Fruit fly (Drosophila melanogaster) whole organism, embryonic: ENCODE measurements around the gene CG33489.

Source experiments
- B-H2 ChIP-seq: fragments of 200-800 bp; sonication (Bioruptor generic); optimal IDR thresholded peaks from 2 replicates; lab custom pipeline; 2018; ENCODE audit warnings: missing biosample characterization, mild to moderate bottlenecking, missing genetic modification characterization
- CG10321 ChIP-seq: fragments of 200-800 bp; sonication (Bioruptor generic); IDR thresholded peaks from 2 replicates; pipeline ENCODE4 v1.3.6; 2022; ENCODE audit warnings: missing biosample characterization, missing genetic modification characterization
- CG10979 ChIP-seq: fragments of 200-800 bp; sonication (Bioruptor generic); optimal IDR thresholded peaks from 2 replicates; lab custom pipeline; 2018; ENCODE audit warnings: missing biosample characterization, mild to moderate bottlenecking, missing genetic modification characterization, moderate library complexity
- CG11093 ChIP-seq: fragments of 200-800 bp; sonication (Bioruptor generic); IDR thresholded peaks from 3 replicates; pipeline ENCODE4 v1.3.6; 2022; ENCODE audit warnings: missing biosample characterization, missing genetic modification characterization
- CG12219 ChIP-seq: fragments of 200-800 bp; sonication (Bioruptor generic); optimal IDR thresholded peaks from 3 replicates; lab custom pipeline; 2018; ENCODE audit warnings: missing biosample characterization, mild to moderate bottlenecking, missing genetic modification characterization
- CG13123 ChIP-seq: fragments of 200-800 bp; sonication (Bioruptor generic); optimal IDR thresholded peaks from 2 replicates; lab custom pipeline; 2016; ENCODE audit warnings: missing biosample characterization, missing genetic modification characterization
- CG14441 ChIP-seq: fragments of 200-800 bp; sonication (Bioruptor generic); IDR thresholded peaks from 2 replicates; pipeline ENCODE4 v1.3.6; 2022; ENCODE audit warnings: missing biosample characterization, missing genetic modification characterization
- CG1832 ChIP-seq: fragments of 200-800 bp; sonication (Bioruptor generic); optimal IDR thresholded peaks from 2 replicates; lab custom pipeline; 2017; ENCODE audit warnings: missing biosample characterization, mild to moderate bottlenecking, missing genetic modification characterization, inconsistent platforms
- CG2199 ChIP-seq: fragments of 200-800 bp; sonication (Bioruptor generic); IDR thresholded peaks from 3 replicates; pipeline ENCODE4 v1.3.6; 2022; ENCODE audit warnings: missing biosample characterization, missing genetic modification characterization
- CG4707 ChIP-seq: fragments of 200-800 bp; sonication (Bioruptor generic); optimal IDR thresholded peaks from 2 replicates; lab custom pipeline; 2018; ENCODE audit warnings: missing biosample characterization, mild to moderate bottlenecking, missing genetic modification characterization, moderate library complexity
- CG6175 ChIP-seq: fragments of 200-800 bp; sonication (Bioruptor generic); IDR thresholded peaks from 3 replicates; pipeline ENCODE4 v1.3.6; 2022; ENCODE audit warnings: missing biosample characterization, missing genetic modification characterization
- CG8281 ChIP-seq: fragments of 200-800 bp; sonication (Bioruptor generic); optimal IDR thresholded peaks from 2 replicates; lab custom pipeline; 2018; ENCODE audit warnings: missing biosample characterization, mild to moderate bottlenecking, missing genetic modification characterization, moderate library complexity
- CG8388 ChIP-seq: fragments of 200-800 bp; sonication (Bioruptor generic); optimal IDR thresholded peaks from 2 replicates; lab custom pipeline; 2019; ENCODE audit warnings: missing biosample characterization, mild to moderate bottlenecking, missing genetic modification characterization, moderate library complexity
- CG8478 ChIP-seq: fragments of >200 bp; optimal IDR thresholded peaks from 2 replicates; lab custom pipeline; 2018
- CG8924 ChIP-seq: fragments of 200-800 bp; optimal IDR thresholded peaks from 3 replicates; lab custom pipeline; 2019; ENCODE audit warnings: missing biosample characterization, mild to moderate bottlenecking, missing genetic modification characterization, moderate library complexity
- D19A ChIP-seq: fragments of 200-800 bp; optimal IDR thresholded peaks from 3 replicates; lab custom pipeline; 2019; ENCODE audit warnings: missing biosample characterization, mild to moderate bottlenecking, missing genetic modification characterization, moderate library complexity
- Dad ChIP-seq: fragments of 200-800 bp; sonication (Bioruptor generic); optimal IDR thresholded peaks from 3 replicates; lab custom pipeline; 2016; ENCODE audit warnings: missing biosample characterization, missing genetic modification characterization
- Doc3 ChIP-seq: fragments of 200-800 bp; sonication (Bioruptor generic); IDR thresholded peaks from 3 replicates; pipeline ENCODE4 v1.3.6; 2022; ENCODE audit warnings: missing biosample characterization, missing genetic modification characterization; ENCODE audit not compliant: partially characterized antibody
- Ets97D ChIP-seq: fragments of 200-800 bp; sonication (Bioruptor generic); optimal IDR thresholded peaks from 3 replicates; lab custom pipeline; 2016; ENCODE audit warnings: missing biosample characterization, missing genetic modification characterization
- Fer2 ChIP-seq: fragments of 200-800 bp; sonication (Bioruptor generic); optimal IDR thresholded peaks from 2 replicates; lab custom pipeline; 2018; ENCODE audit warnings: missing biosample characterization, mild to moderate bottlenecking, missing genetic modification characterization, moderate library complexity
- Hand ChIP-seq: fragments of 200-800 bp; sonication (Bioruptor generic); optimal IDR thresholded peaks from 2 replicates; lab custom pipeline; 2017; ENCODE audit warnings: mild to moderate bottlenecking, missing biosample characterization, missing genetic modification reagents, missing genetic modification characterization
- Mrtf ChIP-seq: fragments of 200-800 bp; sonication (Bioruptor generic); IDR thresholded peaks from 3 replicates; pipeline ENCODE4 v1.3.6; 2022; ENCODE audit warnings: missing biosample characterization, missing genetic modification characterization
- Nf-YB ChIP-seq: fragments of 200-800 bp; sonication (Bioruptor generic); optimal IDR thresholded peaks from 3 replicates; lab custom pipeline; 2019; ENCODE audit warnings: missing biosample characterization, mild to moderate bottlenecking, missing genetic modification characterization, moderate library complexity
- Oaz ChIP-seq: fragments of 200-800 bp; sonication (Bioruptor generic); IDR thresholded peaks from 2 replicates; pipeline ENCODE4 v1.3.6; 2022; ENCODE audit warnings: missing biosample characterization, missing genetic modification characterization
- Oli ChIP-seq: fragments of 200-800 bp; sonication (Bioruptor generic); optimal IDR thresholded peaks from 2 replicates; lab custom pipeline; 2018; ENCODE audit warnings: missing biosample characterization, mild to moderate bottlenecking, missing genetic modification characterization, moderate library complexity
- Optix ChIP-seq: fragments of 200-800 bp; sonication (Bioruptor generic); IDR thresholded peaks from 3 replicates; pipeline ENCODE4 v1.3.6; 2022; ENCODE audit warnings: missing biosample characterization, missing genetic modification characterization
- PHDP ChIP-seq: fragments of 200-800 bp; sonication (Bioruptor generic); optimal IDR thresholded peaks from 3 replicates; lab custom pipeline; 2018; ENCODE audit warnings: missing biosample characterization, mild to moderate bottlenecking, missing genetic modification characterization, moderate library complexity
- Sry-β ChIP-seq: fragments of 200-800 bp; sonication (Bioruptor generic); optimal IDR thresholded peaks from 2 replicates; lab custom pipeline; 2018; ENCODE audit warnings: missing biosample characterization, mild to moderate bottlenecking, missing genetic modification characterization, moderate library complexity
- Tbp ChIP-seq: fragments of >200 bp; optimal IDR thresholded peaks from 2 replicates; lab custom pipeline; 2018; ENCODE audit warnings: missing biosample characterization, missing genetic modification characterization
- ab ChIP-seq: fragments of 200-800 bp; sonication (Bioruptor generic); optimal IDR thresholded peaks from 2 replicates; lab custom pipeline; 2016; ENCODE audit warnings: missing biosample characterization, missing genetic modification characterization
- aop ChIP-seq: fragments of 200-800 bp; sonication (Bioruptor generic); IDR thresholded peaks from 2 replicates; pipeline ENCODE4 v1.3.6; 2022; ENCODE audit warnings: missing biosample characterization, missing genetic modification characterization
- ase ChIP-seq: fragments of 200-800 bp; sonication (Bioruptor generic); IDR thresholded peaks from 3 replicates; pipeline ENCODE4 v1.3.6; 2022; ENCODE audit warnings: missing biosample characterization, missing genetic modification characterization
- bbx ChIP-seq: fragments of 200-800 bp; sonication (Bioruptor generic); IDR thresholded peaks from 2 replicates; pipeline ENCODE4 v1.3.6; 2022; ENCODE audit warnings: missing biosample characterization, missing genetic modification characterization; ENCODE audit not compliant: partially characterized antibody
- bsh ChIP-seq, 2 experiments: fragments of 200-800 bp; sonication (Bioruptor generic); optimal IDR thresholded peaks; 2 replicates each; lab custom pipeline; 2017 to 2018; ENCODE audit warnings: mild to moderate bottlenecking in 2 of 2, missing biosample characterization in 2 of 2, missing genetic modification characterization in 2 of 2, moderate library complexity in 1 of 2
- dati ChIP-seq: fragments of 200-800 bp; sonication (Bioruptor generic); IDR thresholded peaks from 2 replicates; pipeline ENCODE4 v1.3.6; 2022; ENCODE audit warnings: missing biosample characterization, missing genetic modification characterization
- disco-r ChIP-seq: fragments of 200-800 bp; sonication (Bioruptor generic); optimal IDR thresholded peaks from 2 replicates; lab custom pipeline; 2016; ENCODE audit warnings: missing biosample characterization, missing genetic modification characterization
- exex ChIP-seq: fragments of 200-800 bp; sonication (Bioruptor generic); optimal IDR thresholded peaks from 4 replicates; lab custom pipeline; 2018; ENCODE audit warnings: missing biosample characterization, mild to moderate bottlenecking, missing genetic modification characterization, moderate library complexity
- gcm2 ChIP-seq: fragments of 200-800 bp; sonication (Bioruptor generic); optimal IDR thresholded peaks from 2 replicates; lab custom pipeline; 2016; ENCODE audit warnings: missing biosample characterization, missing genetic modification characterization
- klu ChIP-seq: fragments of 200-800 bp; sonication (Bioruptor generic); IDR thresholded peaks from 2 replicates; pipeline ENCODE4 v1.3.6; 2022; ENCODE audit warnings: missing biosample characterization, missing genetic modification characterization
- lbe ChIP-seq: fragments of 200-800 bp; sonication (Bioruptor generic); optimal IDR thresholded peaks from 2 replicates; lab custom pipeline; 2016; ENCODE audit warnings: missing biosample characterization, mild to moderate bottlenecking, missing genetic modification characterization
- maf-S ChIP-seq: fragments of 200-800 bp; sonication (Bioruptor generic); optimal IDR thresholded peaks from 2 replicates; lab custom pipeline; 2016; ENCODE audit warnings: missing biosample characterization, missing genetic modification characterization
- mirr ChIP-seq: fragments of 200-800 bp; sonication (Bioruptor generic); optimal IDR thresholded peaks from 3 replicates; lab custom pipeline; 2018; ENCODE audit warnings: missing biosample characterization, mild to moderate bottlenecking, missing genetic modification characterization
- nom ChIP-seq: fragments of 200-800 bp; sonication (Bioruptor generic); optimal IDR thresholded peaks from 2 replicates; lab custom pipeline; 2017; ENCODE audit warnings: missing biosample characterization, missing genetic modification characterization, mild to moderate bottlenecking, moderate library complexity, missing genetic modification reagents
- pfk ChIP-seq: fragments of 200-800 bp; sonication (Bioruptor generic); optimal IDR thresholded peaks from 2 replicates; lab custom pipeline; 2018; ENCODE audit warnings: missing biosample characterization, mild to moderate bottlenecking, missing genetic modification characterization, moderate library complexity
- repo ChIP-seq: fragments of 200-800 bp; sonication (Bioruptor generic); optimal IDR thresholded peaks from 2 replicates; lab custom pipeline; 2016; ENCODE audit warnings: missing biosample characterization, missing genetic modification characterization
- slbo ChIP-seq: fragments of 200-800 bp; sonication (Bioruptor generic); IDR thresholded peaks from 2 replicates; pipeline ENCODE4 v1.3.6; 2022; ENCODE audit warnings: missing biosample characterization, missing genetic modification characterization
- sqz ChIP-seq: fragments of 200-800 bp; sonication (Bioruptor generic); optimal IDR thresholded peaks from 3 replicates; lab custom pipeline; 2018; ENCODE audit warnings: missing biosample characterization, mild to moderate bottlenecking, missing genetic modification characterization
- ssp ChIP-seq: fragments of 200-800 bp; sonication (Bioruptor generic); IDR thresholded peaks from 2 replicates; pipeline ENCODE4 v1.3.6; 2022; ENCODE audit warnings: missing biosample characterization, missing genetic modification characterization
- zen2 ChIP-seq: fragments of 200-800 bp; sonication (Bioruptor generic); IDR thresholded peaks from 3 replicates; pipeline ENCODE4 v1.3.6; 2022; ENCODE audit warnings: missing biosample characterization, missing genetic modification characterization; ENCODE audit not compliant: partially characterized antibody

The CG33489 gene

dm6 chr3L:11555662-11556460, 21.0 kb downstream of the CG33489 start (continued):
- TF ChIP-seq CG14441 (no peak), ssp (GFP tag; lab: Robert Waterston, UW) (peak; percentile 53; the same call in 1 of the 2 replicates), Dad (GFP tag; lab: Kevin White, UChicago) (no peak), disco-r (GFP tag; lab: Kevin White, UChicago) (peak; percentile 41), Oli (tag; lab: Kevin White, UChicago) (peak; percentile 77), lbe (no peak), ab (no peak), Hand (GFP tag; lab: Kevin White, UChicago) (peak; percentile 46), CG12219 (GFP tag; lab: Kevin White, UChicago) (no peak), Tbp (GFP tag; lab: Kevin White, UChicago) (no peak), repo (GFP tag; lab: Kevin White, UChicago) (no peak), Nf-YB (peak; percentile 64), CG10321 (GFP tag; lab: Robert Waterston, UW) (no peak), zen2 (GFP tag; lab: Robert Waterston, UW) (no peak), CG8281 (tag; lab: Kevin White, UChicago) (no peak), CG2199 (GFP tag; lab: Robert Waterston, UW) (no peak), bsh (GFP tag; optimal IDR thresholded peaks at IDR 0.05; lab: Kevin White, UChicago) (peak in 1 of 2 experiments; percentile 89), CG6175 (peak; percentile 80), pfk (no peak), Fer2 (tag; lab: Kevin White, UChicago) (peak; percentile 50), Oaz (GFP tag; lab: Robert Waterston, UW) (0 out of 2 replicates have a peak, but pooled peaks have one; percentile 12), CG8924 (tag; lab: Kevin White, UChicago) (peak; percentile 88), D19A (peak; percentile 78), mirr (GFP tag; lab: Kevin White, UChicago) (peak; percentile 68), Ets97D (GFP tag; lab: Kevin White, UChicago) (no peak), maf-S (peak; percentile 39), CG8388 (GFP tag; lab: Kevin White, UChicago) (peak; percentile 76), nom (GFP tag; lab: Kevin White, UChicago) (peak; percentile 58), sqz (GFP tag; lab: Kevin White, UChicago) (peak; percentile 9), slbo (peak; percentile 72), CG10979 (tag; lab: Kevin White, UChicago) (peak; percentile 90), Mrtf (GFP tag; lab: Robert Waterston, UW) (no peak), CG13123 (peak; percentile 27), gcm2 (GFP tag; lab: Kevin White, UChicago) (no peak), B-H2 (peak; percentile 27), CG8478 (lab: Kevin White, UChicago) (no peak), klu (GFP tag; lab: Robert Waterston, UW) (peak; percentile 36; the same call in 1 of the 2 replicates), CG4707 (peak; percentile 30), aop (GFP tag; lab: Robert Waterston, UW) (0 out of 2 replicates have a peak, but pooled peaks have one; percentile 42), Doc3 (no peak), ase (peak; percentile 57; the same call in 2 of the 3 replicates), CG11093 (GFP tag; lab: Robert Waterston, UW) (0 out of 3 replicates have a peak, but pooled peaks have one; percentile 40), CG1832 (no peak), Optix (0 out of 3 replicates have a peak, but pooled peaks have one; percentile 40), exex (tag; lab: Kevin White, UChicago) (peak; percentile 21), bbx (no peak), PHDP (peak; percentile 86), Sry-β (GFP tag; lab: Kevin White, UChicago) (peak; percentile 11), dati (GFP tag; lab: Robert Waterston, UW) (no peak)
